Worm (Caenorhabditis elegans) whole organism, L4 larva: ENCODE data around the gene R07E5.6.

ENCODE experiments used
- cey-2 ChIP-seq: sonication (generic microtip); optimal IDR thresholded peaks from 3 replicates; lab custom pipeline; 2017; ENCODE audit warnings: missing genetic modification characterization, mild to moderate bottlenecking, missing compliant biosample characterization, antibody characterized with exemption, borderline replicate concordance; ENCODE audit not compliant: insufficient read depth
- duxl-1 ChIP-seq: sonication (generic microtip); optimal IDR thresholded peaks from 2 replicates; lab custom pipeline; 2016; ENCODE audit warnings: mild to moderate bottlenecking, missing genetic modification characterization, moderate library complexity, missing compliant biosample characterization; ENCODE audit not compliant: poor library complexity
- nhr-77 ChIP-seq: fragments of 150-350 bp; optimal IDR thresholded peaks from 2 replicates; lab custom pipeline; 2014; ENCODE audit warnings: missing biosample characterization, missing genetic modification characterization
- zag-1 ChIP-seq: fragments of 150-350 bp; optimal IDR thresholded peaks from 2 replicates; lab custom pipeline; 2014; ENCODE audit warnings: missing biosample characterization, missing genetic modification characterization

- TF ChIP-seq nhr-77 (no peak), cey-2 (no peak), zag-1 (no peak), duxl-1 (no peak)
These were observed 19.4 kb downstream of the R07E5.6 start, which contains the start of the genes R07E5.19 and pdcd-2 for ce11 chrIII:4417956-4418355.
